Worm (Caenorhabditis elegans) whole organism, L2 larva: ENCODE measurements around the gene BE0003N10.1.

Experiments
- blmp-1 ChIP-seq: sonication (generic microtip); optimal IDR thresholded peaks from 2 replicates; lab custom pipeline; 2017; ENCODE audit warnings: missing genetic modification characterization, mild to moderate bottlenecking, missing compliant biosample characterization, antibody characterized with exemption, moderate library complexity; ENCODE audit not compliant: insufficient read depth
- ceh-16 ChIP-seq: fragments of 150-350 bp; optimal IDR thresholded peaks from 2 replicates; lab custom pipeline; 2014; ENCODE audit warnings: missing biosample characterization, missing genetic modification characterization
- lin-11 ChIP-seq: fragments of 150-350 bp; sonication (generic microtip); optimal IDR thresholded peaks from 2 replicates; lab custom pipeline; 2014; ENCODE audit warnings: missing biosample characterization, missing genetic modification characterization, inconsistent platforms, mixed read lengths
- unc-39 ChIP-seq: fragments of 150-350 bp; optimal IDR thresholded peaks from 2 replicates; lab custom pipeline; 2014; ENCODE audit warnings: missing biosample characterization, missing genetic modification characterization
- unc-62 ChIP-seq: fragments of 150-350 bp; optimal IDR thresholded peaks from 2 replicates; lab custom pipeline; 2014; ENCODE audit warnings: missing biosample characterization, missing genetic modification reagents, missing genetic modification characterization

DNA sequence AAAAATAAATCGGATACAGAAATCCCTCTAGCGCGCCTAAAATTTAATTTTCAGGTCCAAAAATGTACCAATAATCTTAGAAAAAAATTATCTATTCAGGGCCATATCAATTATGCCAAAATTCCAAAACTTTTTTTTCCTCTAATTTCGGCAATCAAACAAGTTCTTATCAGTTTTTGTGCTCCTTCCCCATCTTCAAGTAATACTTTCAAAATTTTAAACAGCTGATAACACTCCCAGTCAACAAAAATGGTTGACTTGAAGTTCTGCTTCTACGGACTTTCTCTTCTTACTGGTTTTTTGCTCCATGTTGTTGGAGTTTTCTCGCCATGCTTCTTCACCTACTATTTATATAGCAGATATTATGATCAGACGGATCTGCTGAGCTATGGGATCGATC lies 16.6 kb upstream of the BE0003N10.1 start, which contains the start of gene clc-23:
- no peak for TF ChIP-seq lin-11 (tag; lab: Kevin White, UChicago)
- no peak for TF ChIP-seq ceh-16 (tag; lab: Kevin White, UChicago)
- no peak for TF ChIP-seq unc-62 (GFP tag; lab: Kevin White, UChicago)
- no peak for TF ChIP-seq blmp-1 (tag; lab: Kevin White, UChicago)
- TF ChIP-seq unc-39 (tag; lab: Kevin White, UChicago), result no peak
